Worm (Caenorhabditis elegans): ENCODE results near the gene T03D8.6.

The T03D8.6 gene

DNA sequence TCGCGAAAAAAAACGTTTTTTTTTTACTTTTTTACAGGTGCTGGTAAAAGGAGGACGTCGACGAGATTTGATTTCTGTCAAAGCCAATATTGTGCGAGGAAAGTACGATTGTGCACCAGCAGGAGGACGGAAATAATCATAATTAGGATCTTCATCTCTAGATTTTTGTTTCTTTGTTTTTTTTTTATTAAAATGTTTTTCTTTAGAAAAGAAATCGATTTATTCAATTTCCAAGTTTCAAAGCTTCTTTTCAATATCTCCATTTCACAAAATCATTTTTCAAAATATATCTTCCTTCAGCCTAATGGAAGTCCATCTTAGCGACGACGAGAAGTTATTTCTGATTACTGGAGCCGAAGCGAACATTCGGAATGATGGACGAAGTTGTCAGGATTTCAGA is 18.4 kb upstream of the T03D8.6 start, which contains the start of gene exos-7:
TSS of gene exos-7 (plus strand) at position 301 of the 400 bp plus-strand sequence.
- TF ChIP-seq nhr-85 (tag) (peak; percentile 51), aha-1 (tag; optimal IDR thresholded peaks at IDR 0.05) (no peak)

DNA sequence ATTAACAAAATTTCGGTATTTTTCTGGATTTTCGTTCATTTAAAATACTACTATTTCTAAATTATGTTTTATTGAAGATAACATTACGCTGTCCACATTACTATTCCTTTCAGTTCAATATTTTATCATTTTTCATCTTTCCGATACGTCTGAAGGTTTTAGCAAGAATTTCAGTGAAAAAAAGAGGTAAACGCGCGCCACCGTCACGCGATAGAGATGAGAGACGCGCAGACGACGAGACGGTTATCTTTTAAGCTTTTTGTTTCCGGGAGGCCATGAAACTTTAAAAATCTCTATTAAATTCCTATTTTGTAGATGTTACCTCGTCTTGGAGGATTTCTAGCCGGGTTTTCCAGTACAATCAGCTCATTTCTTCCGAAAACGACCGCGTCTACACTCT is 17.6 kb upstream of the T03D8.6 start, which contains the start of gene mrps-12:
TSS of gene mrps-12 (plus strand) at position 316 of the 400 bp plus-strand sequence.
- TF ChIP-seq lin-15B (tag; optimal IDR thresholded peaks at IDR 0.05) (peak; percentile 14), lsy-2 (tag; optimal IDR thresholded peaks at IDR 0.05) (peak; percentile 7 to 61), pqm-1 (tag; optimal IDR thresholded peaks at IDR 0.05) (no peak), zip-4 (GFP tag; optimal IDR thresholded peaks at IDR 0.05) (no peak), dpl-1 (GFP tag; optimal IDR thresholded peaks at IDR 0.05) (peak in 1 of 3 experiments; percentile 15), nhr-47 (tag; optimal IDR thresholded peaks at IDR 0.05) (no peak), lin-35 (GFP tag; optimal IDR thresholded peaks at IDR 0.05) (peak; percentile 17 to 42), ceh-63 (GFP tag; optimal IDR thresholded peaks at IDR 0.05) (no peak), skn-1 (tag; optimal IDR thresholded peaks at IDR 0.05) (no peak), nhr-12 (tag; optimal IDR thresholded peaks at IDR 0.05) (no peak), ztf-11 (tag; optimal IDR thresholded peaks at IDR 0.05) (no peak), vab-15 (tag; optimal IDR thresholded peaks at IDR 0.05) (no peak), efl-1 (optimal IDR thresholded peaks at IDR 0.05) (peak; percentile 12 to 37), efl-1 (GFP tag; optimal IDR thresholded peaks at IDR 0.05 in 1 of 2) (peak in 1 of 2 experiments; percentile 29), efl-3 (GFP tag; optimal IDR thresholded peaks at IDR 0.05) (no peak), mep-1 (tag; optimal IDR thresholded peaks at IDR 0.05) (no peak), rnt-1 (tag; optimal IDR thresholded peaks at IDR 0.05) (peak; percentile 9), nhr-90 (tag; optimal IDR thresholded peaks at IDR 0.05; ENCODE audit: poor library complexity) (no peak), nhr-71 (tag; optimal IDR thresholded peaks at IDR 0.05) (peak; percentile 35), sup-37 (GFP tag; optimal IDR thresholded peaks at IDR 0.05) (no peak), tlp-1 (tag; optimal IDR thresholded peaks at IDR 0.05) (no peak)

DNA sequence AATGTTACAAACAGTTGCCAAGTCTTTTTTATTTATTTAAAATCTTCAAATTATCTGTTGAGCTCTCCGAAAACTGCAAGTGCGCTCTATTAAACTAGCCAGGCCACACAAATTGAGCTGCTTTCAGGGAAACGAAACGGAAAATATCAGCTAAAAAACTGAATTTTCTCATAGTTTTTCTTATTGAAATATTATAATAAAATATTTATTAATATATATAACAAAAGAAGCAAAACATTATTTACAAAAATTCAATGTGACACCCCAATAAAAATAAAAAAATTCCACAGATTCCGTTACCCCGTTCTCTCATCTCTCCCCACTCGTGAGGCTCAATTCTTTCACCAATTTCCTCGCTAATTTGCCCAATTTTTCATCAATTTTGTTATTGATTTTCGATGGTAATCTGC is 12.4 kb upstream of the T03D8.6 start:
- TF ChIP-seq snu-23 (GFP tag; optimal IDR thresholded peaks at IDR 0.05) (peak; percentile 36), C16A3.4 (tag; optimal IDR thresholded peaks at IDR 0.05) (peak; percentile 22), pag-3 (tag; optimal IDR thresholded peaks at IDR 0.05; ENCODE audit: borderline replicate concordance, insufficient read depth) (no peak), dsc-1 (tag; optimal IDR thresholded peaks at IDR 0.05) (no peak), lir-3 (tag; optimal IDR thresholded peaks at IDR 0.05; ENCODE audit: poor library complexity) (peak; percentile 37), ceh-82 (tag; optimal IDR thresholded peaks at IDR 0.05) (peak in 2 of 3 experiments; percentile 5 to 13), zag-1 (tag; optimal IDR thresholded peaks at IDR 0.05) (no peak), mep-1 (tag; optimal IDR thresholded peaks at IDR 0.05) (peak; percentile 19), ets-5 (GFP tag; IDR thresholded peaks at IDR 0.05) (no peak), aha-1 (tag; optimal IDR thresholded peaks at IDR 0.05) (no peak), egl-13 (tag; optimal IDR thresholded peaks at IDR 0.05) (peak; percentile 4), tbx-2 (tag; optimal IDR thresholded peaks at IDR 0.05) (peak; percentile 34), nhr-47 (tag; optimal IDR thresholded peaks at IDR 0.05) (peak; percentile 58), hlh-4 (tag; optimal IDR thresholded peaks at IDR 0.05) (no peak), lin-14 (GFP tag; optimal IDR thresholded peaks at IDR 0.05) (peak; percentile 77), dpl-1 (GFP tag; optimal IDR thresholded peaks at IDR 0.05) (peak in 1 of 3 experiments; percentile 42), pqm-1 (tag; optimal IDR thresholded peaks at IDR 0.05) (no peak), nhr-71 (tag; optimal IDR thresholded peaks at IDR 0.05) (peak; percentile 54), xbp-1 (tag; optimal IDR thresholded peaks at IDR 0.05) (peak; percentile 33), nhr-90 (tag; optimal IDR thresholded peaks at IDR 0.05; ENCODE audit: poor library complexity) (peak; percentile 32), swsn-7 (tag; optimal IDR thresholded peaks at IDR 0.05) (peak; percentile 2), nhr-85 (tag) (peak; percentile 63), isw-1 (GFP tag; IDR thresholded peaks at IDR 0.05) (peak; percentile 46; the same call in 1 of the 2 replicates), skn-1 (tag; optimal IDR thresholded peaks at IDR 0.05) (no peak), lsy-2 (tag; optimal IDR thresholded peaks at IDR 0.05) (peak in 1 of 2 experiments; percentile 53), ceh-90 (tag; optimal IDR thresholded peaks at IDR 0.05) (no peak), unc-86 (tag; optimal IDR thresholded peaks at IDR 0.05) (no peak), egl-27 (tag; optimal IDR thresholded peaks at IDR 0.05) (no peak), nhr-28 (tag; optimal IDR thresholded peaks at IDR 0.05) (no peak), unc-98 (GFP tag; IDR thresholded peaks at IDR 0.05) (peak; percentile 74), fkh-8 (tag; optimal IDR thresholded peaks at IDR 0.05) (peak; percentile 40), lin-35 (GFP tag; optimal IDR thresholded peaks at IDR 0.05) (no peak), jun-1 (tag; optimal IDR thresholded peaks at IDR 0.05) (no peak), efl-1 (optimal IDR thresholded peaks at IDR 0.05) (peak in 1 of 2 experiments; percentile 8), efl-1 (GFP tag; optimal IDR thresholded peaks at IDR 0.05 in 1 of 2) (peak in 1 of 2 experiments; percentile 6), ceh-88 (GFP tag; IDR thresholded peaks at IDR 0.05) (peak; percentile 34; the same call in 1 of the 2 replicates)
